Worm (Caenorhabditis elegans) whole organism, L3 larva: Measurements from ENCODE around the gene VM106R.1.

Source experiments
- aly-2 ChIP-seq: fragments of 150-350 bp; optimal IDR thresholded peaks from 2 replicates; lab custom pipeline; 2014; ENCODE audit warnings: missing biosample characterization, missing genetic modification characterization
- ceh-16 ChIP-seq: sonication (generic microtip); optimal IDR thresholded peaks from 2 replicates; lab custom pipeline; 2017; ENCODE audit warnings: missing biosample characterization, missing genetic modification characterization
- mdl-1 ChIP-seq: fragments of 150-350 bp; optimal IDR thresholded peaks from 2 replicates; lab custom pipeline; 2014; ENCODE audit warnings: missing biosample characterization, missing genetic modification characterization
- nhr-12 ChIP-seq: fragments of 150-350 bp; optimal IDR thresholded peaks from 2 replicates; lab custom pipeline; 2014; ENCODE audit warnings: missing biosample characterization, missing genetic modification characterization
- nhr-76 ChIP-seq: fragments of 150-350 bp; sonication (generic microtip); optimal IDR thresholded peaks from 5 replicates; lab custom pipeline; 2014; ENCODE audit warnings: missing biosample characterization, missing genetic modification characterization
- unc-62 ChIP-seq: fragments of 150-350 bp; sonication (generic microtip); optimal IDR thresholded peaks from 4 replicates; lab custom pipeline; 2014; ENCODE audit warnings: missing biosample characterization, missing genetic modification reagents, missing genetic modification characterization
- ztf-11 ChIP-seq: fragments of 150-350 bp; optimal IDR thresholded peaks from 2 replicates; lab custom pipeline; 2014; ENCODE audit warnings: missing biosample characterization, missing genetic modification characterization
- ztf-4 ChIP-seq: fragments of 150-350 bp; optimal IDR thresholded peaks from 2 replicates; lab custom pipeline; 2014; ENCODE audit warnings: missing biosample characterization, missing genetic modification characterization

DNA sequence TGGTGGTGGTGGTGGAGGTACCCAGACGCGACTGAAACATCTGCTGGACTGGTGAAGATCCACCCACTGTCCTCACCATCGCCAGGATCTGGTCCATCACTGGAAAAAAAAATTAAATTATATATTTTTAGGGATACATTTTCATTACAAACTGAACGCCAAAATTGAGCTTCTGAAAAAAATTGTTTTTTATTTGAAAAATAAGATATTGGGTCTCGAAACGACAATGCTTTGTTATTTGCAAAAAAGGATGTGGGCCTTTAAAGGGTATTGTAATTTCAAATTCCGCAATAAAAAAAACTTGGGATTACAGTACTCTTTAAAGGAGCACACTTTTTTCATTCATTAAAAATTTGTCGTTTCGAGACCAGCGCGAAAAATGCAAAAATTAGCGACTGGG lies 20.9 kb upstream of the VM106R.1 start, which contains the start of gene M106.2:
- TF ChIP-seq ztf-11 (tag; lab: Kevin White, UChicago) = no peak
- no peak for TF ChIP-seq nhr-12 (tag; lab: Kevin White, UChicago)
- TF ChIP-seq nhr-76 (tag; lab: Kevin White, UChicago) = no peak
- TF ChIP-seq mdl-1 (tag; lab: Kevin White, UChicago) = no peak
- no peak for TF ChIP-seq aly-2 (tag; lab: Kevin White, UChicago)
- no peak for TF ChIP-seq ceh-16 (tag; lab: Kevin White, UChicago)
- TF ChIP-seq ztf-4 (tag; lab: Kevin White, UChicago) = no peak
- no peak for TF ChIP-seq unc-62 (GFP tag; lab: Kevin White, UChicago)
